Worm (Caenorhabditis elegans): Measurements from ENCODE around the gene AH9.6.

- TF ChIP-seq him-1 (tag; optimal IDR thresholded peaks at IDR 0.05) (no peak), dao-5 (tag; optimal IDR thresholded peaks at IDR 0.05) (no peak), W03F9.2 (tag; optimal IDR thresholded peaks at IDR 0.05) (no peak)
Measured at ce11 chrX:2302782-2303181, 34.8 kb upstream of the AH9.6 start, which contains the start of gene hum-6.
